Fruit fly (Drosophila melanogaster) whole organism, adult: ENCODE measurements around the gene Vta1.

Experiments used
- CG1620 ChIP-seq: fragments of 200-800 bp; sonication (Bioruptor generic); optimal IDR thresholded peaks from 2 replicates; lab custom pipeline; 2016; ENCODE audit warnings: missing biosample characterization, missing genetic modification characterization
- CG7045 ChIP-seq: fragments of 200-800 bp; sonication (Bioruptor generic); optimal IDR thresholded peaks from 2 replicates; lab custom pipeline; 2017; ENCODE audit warnings: missing biosample characterization, mild to moderate bottlenecking, missing genetic modification characterization
- CG7101 ChIP-seq: fragments of 200-800 bp; sonication (Bioruptor generic); optimal IDR thresholded peaks from 2 replicates; lab custom pipeline; 2018; ENCODE audit warnings: missing biosample characterization, mild to moderate bottlenecking, missing genetic modification characterization, moderate library complexity
- Hr96 ChIP-seq: fragments of 200-800 bp; sonication (Bioruptor generic); optimal IDR thresholded peaks from 2 replicates; lab custom pipeline; 2016; ENCODE audit warnings: missing biosample characterization, missing genetic modification characterization
- ovo ChIP-seq: fragments of 200-800 bp; sonication (Bioruptor generic); optimal IDR thresholded peaks from 2 replicates; lab custom pipeline; 2016; ENCODE audit warnings: missing biosample characterization, missing genetic modification characterization
- toe ChIP-seq: fragments of 200-800 bp; sonication (Bioruptor generic); optimal IDR thresholded peaks from 2 replicates; lab custom pipeline; 2016; ENCODE audit warnings: missing biosample characterization, missing genetic modification characterization

- TF ChIP-seq CG1620 (GFP tag; lab: Kevin White, UChicago) (no peak), CG7101 (tag; lab: Kevin White, UChicago) (no peak), toe (GFP tag; lab: Kevin White, UChicago) (no peak), ovo (GFP tag; lab: Kevin White, UChicago) (no peak), Hr96 (GFP tag; lab: Kevin White, UChicago) (no peak), CG7045 (GFP tag; lab: Kevin White, UChicago) (no peak)
Observed at dm6 chr3L:1688569-1688968, 35.9 kb upstream of the Vta1 start.
